Fruit fly (Drosophila melanogaster): ENCODE measurements around the gene Nhe1.

Nhe1 gene

dm6 chr2L:81198-81597, 25.3 kb downstream of the Nhe1 start (continued):
- TF ChIP-seq CG3065 (GFP tag; optimal IDR thresholded peaks at IDR 0.05) (no peak), CG15514 (GFP tag; optimal IDR thresholded peaks at IDR 0.05) (peak; percentile 62), ab (GFP tag; optimal IDR thresholded peaks at IDR 0.05) (no peak), CG17802 (tag; optimal IDR thresholded peaks at IDR 0.05) (no peak), Oaz (GFP tag; IDR thresholded peaks at IDR 0.05) (no peak), CG7357 (GFP tag; IDR thresholded peaks at IDR 0.05) (no peak), onecut (GFP tag; IDR thresholded peaks at IDR 0.05) (0 out of 2 replicates have a peak, but pooled peaks have one; percentile 15), h (optimal IDR thresholded peaks at IDR 0.05) (no peak), NC2β (GFP tag; optimal IDR thresholded peaks at IDR 0.05) (no peak), sens-2 (GFP tag; IDR thresholded peaks at IDR 0.05) (no peak), Usf (GFP tag; optimal IDR thresholded peaks at IDR 0.05) (no peak), pho (GFP tag; optimal IDR thresholded peaks at IDR 0.05) (no peak), CG13424 (tag; optimal IDR thresholded peaks at IDR 0.05) (peak; percentile 25), toy (GFP tag; IDR thresholded peaks at IDR 0.05) (no peak), CG6654 (GFP tag; optimal IDR thresholded peaks at IDR 0.05) (no peak), CG1024 (GFP tag; IDR thresholded peaks at IDR 0.05) (no peak), Ets65A (GFP tag) (no peak), ATbp (GFP tag; optimal IDR thresholded peaks at IDR 0.05) (peak; percentile 88), ind (GFP tag; optimal IDR thresholded peaks at IDR 0.05) (no peak), HmgD (GFP tag; optimal IDR thresholded peaks at IDR 0.05) (no peak), da (GFP tag; optimal IDR thresholded peaks at IDR 0.05) (no peak), CG3163 (GFP tag; optimal IDR thresholded peaks at IDR 0.05) (no peak), kay (GFP tag; optimal IDR thresholded peaks at IDR 0.05) (no peak), odd (GFP tag; optimal IDR thresholded peaks at IDR 0.05) (peak; percentile 71), lola (GFP tag; optimal IDR thresholded peaks at IDR 0.05) (peak in 1 of 3 experiments; percentile 1), br (optimal IDR thresholded peaks at IDR 0.05) (no peak), Spps (tag; optimal IDR thresholded peaks at IDR 0.05) (peak; percentile 2), CG2889 (GFP tag; IDR thresholded peaks at IDR 0.05) (no peak), CG32767 (GFP tag; IDR thresholded peaks at IDR 0.05) (no peak), CG18764 (GFP tag; optimal IDR thresholded peaks at IDR 0.05) (peak; percentile 10), CG12236 (GFP tag; optimal IDR thresholded peaks at IDR 0.05) (no peak), CG12071 (GFP tag; optimal IDR thresholded peaks at IDR 0.05) (peak; percentile 79), unpg (GFP tag; optimal IDR thresholded peaks at IDR 0.05) (peak; percentile 47), CG12219 (GFP tag; optimal IDR thresholded peaks at IDR 0.05) (peak; percentile 50), CkIIα-i1 (GFP tag; IDR thresholded peaks at IDR 0.05) (no peak), CG4617 (GFP tag; optimal IDR thresholded peaks at IDR 0.05; ENCODE audit: borderline replicate concordance) (no peak), Ets97D (GFP tag; optimal IDR thresholded peaks at IDR 0.05) (no peak), CG14014 (GFP tag; IDR thresholded peaks at IDR 0.05) (no peak), CG16815 (GFP tag; optimal IDR thresholded peaks at IDR 0.05) (no peak), CG16813 (GFP tag; IDR thresholded peaks at IDR 0.05; ENCODE audit: partially characterized antibody) (no peak), CG1832 (GFP tag; optimal IDR thresholded peaks at IDR 0.05) (no peak), repo (GFP tag; optimal IDR thresholded peaks at IDR 0.05) (no peak), bigmax (GFP tag; optimal IDR thresholded peaks at IDR 0.05) (no peak), CG10543 (GFP tag; optimal IDR thresholded peaks at IDR 0.05) (peak; percentile 58), CG6254 (GFP tag; optimal IDR thresholded peaks at IDR 0.05) (peak; percentile 7), pan (optimal IDR thresholded peaks at IDR 0.05) (no peak), pan (GFP tag; optimal IDR thresholded peaks at IDR 0.05 in 1 of 2, IDR thresholded peaks at IDR 0.05 in 1 of 2) (peak in 1 of 2 experiments; percentile 38), CG6175 (GFP tag; IDR thresholded peaks at IDR 0.05) (0 out of 3 replicates have a peak, but pooled peaks have one; percentile 29), CG4424 (GFP tag; optimal IDR thresholded peaks at IDR 0.05) (peak; percentile 14), CG42726 (GFP tag; IDR thresholded peaks at IDR 0.05; ENCODE audit: partially characterized antibody) (no peak), bbx (GFP tag; IDR thresholded peaks at IDR 0.05; ENCODE audit: partially characterized antibody) (no peak), amos (GFP tag; IDR thresholded peaks at IDR 0.05; ENCODE audit: partially characterized antibody) (no peak)

All from whole organism, embryonic.